Worm (Caenorhabditis elegans) whole organism, L1 larva: ENCODE results near the gene C04A11.2.

Experiments used
- ceh-90 ChIP-seq: sonication (generic microtip); optimal IDR thresholded peaks from 2 replicates; lab custom pipeline; 2016; ENCODE audit warnings: missing genetic modification characterization, missing compliant biosample characterization
- efl-1 ChIP-seq, 4 experiments: fragments of 150-350 bp; optimal IDR thresholded peaks in 3 of 4; peaks in 1 of 4; 1 replicate in 1 of 4; 2 replicates in 3 of 4; lab custom pipeline; 2014; ENCODE audit warnings: missing biosample characterization in 2 of 4, missing genetic modification characterization in 2 of 4, missing genetic modification reagents in 2 of 4
- grh-1 ChIP-seq: fragments of 200-800 bp; sonication (Bioruptor generic); IDR thresholded peaks from 2 replicates; pipeline ENCODE4 v1.3.6; 2022; ENCODE audit warnings: missing genetic modification reagents, missing genetic modification characterization, missing compliant biosample characterization
- lin-13 ChIP-seq: fragments of 150-350 bp; optimal IDR thresholded peaks from 2 replicates; lab custom pipeline; 2014; ENCODE audit warnings: missing biosample characterization, missing genetic modification reagents, missing genetic modification characterization
- lsy-2 ChIP-seq, 2 experiments: fragments of 150-350 bp; optimal IDR thresholded peaks; 2 replicates each; lab custom pipeline; 2014; ENCODE audit warnings: missing biosample characterization in 2 of 2, missing genetic modification characterization in 2 of 2
- nhr-12 ChIP-seq: sonication (generic microtip); optimal IDR thresholded peaks from 2 replicates; lab custom pipeline; 2017; ENCODE audit warnings: missing biosample characterization, missing genetic modification characterization
- nhr-237 ChIP-seq: fragments of 150-350 bp; optimal IDR thresholded peaks from 2 replicates; lab custom pipeline; 2014; ENCODE audit warnings: missing biosample characterization, missing genetic modification characterization
- nhr-76 ChIP-seq: sonication (generic microtip); optimal IDR thresholded peaks from 2 replicates; lab custom pipeline; 2017; ENCODE audit warnings: missing biosample characterization, missing genetic modification characterization
- nhr-77 ChIP-seq: fragments of 150-350 bp; optimal IDR thresholded peaks from 2 replicates; lab custom pipeline; 2014; ENCODE audit warnings: missing biosample characterization, missing genetic modification characterization
- rnt-1 ChIP-seq: sonication (generic microtip); optimal IDR thresholded peaks from 2 replicates; lab custom pipeline; 2016; ENCODE audit warnings: mild to moderate bottlenecking, missing genetic modification characterization, moderate library complexity, missing compliant biosample characterization
- snpc-4 ChIP-seq: fragments of 150-350 bp; optimal IDR thresholded peaks from 2 replicates; lab custom pipeline; 2014; ENCODE audit warnings: missing biosample characterization, missing genetic modification characterization
- unc-62 ChIP-seq: fragments of 150-350 bp; optimal IDR thresholded peaks from 2 replicates; lab custom pipeline; 2014; ENCODE audit warnings: missing biosample characterization, missing genetic modification reagents, missing genetic modification characterization
- unc-86 ChIP-seq: sonication (generic microtip); optimal IDR thresholded peaks from 2 replicates; lab custom pipeline; 2016; ENCODE audit warnings: missing genetic modification characterization, missing compliant biosample characterization
- xbp-1 ChIP-seq: sonication (generic microtip); optimal IDR thresholded peaks from 2 replicates; lab custom pipeline; 2016; ENCODE audit warnings: missing genetic modification characterization, missing compliant biosample characterization

- no peak for TF ChIP-seq ceh-90 (tag; lab: Kevin White, UChicago)
- no peak for TF ChIP-seq unc-62 (GFP tag; lab: Kevin White, UChicago)
- TF ChIP-seq efl-1 (optimal IDR thresholded peaks at IDR 0.05; lab: Kevin White, UChicago), result no peak
- TF ChIP-seq efl-1 (GFP tag; optimal IDR thresholded peaks at IDR 0.05 in 1 of 2; lab: Kevin White, UChicago), result no peak
- TF ChIP-seq rnt-1 (tag; lab: Kevin White, UChicago), result no peak
- TF ChIP-seq nhr-237, result no peak
- no peak for TF ChIP-seq nhr-76 (tag; lab: Kevin White, UChicago)
- TF ChIP-seq nhr-12 (tag; lab: Kevin White, UChicago), result no peak
- TF ChIP-seq lsy-2 (tag; optimal IDR thresholded peaks at IDR 0.05; lab: Kevin White, UChicago), result no peak
- no peak for TF ChIP-seq unc-86 (tag; lab: Kevin White, UChicago)
- TF ChIP-seq lin-13 (GFP tag; lab: Kevin White, UChicago), result no peak
- no peak for TF ChIP-seq xbp-1 (tag; lab: Kevin White, UChicago)
- TF ChIP-seq grh-1 (GFP tag; lab: Robert Waterston, UW), result no peak
- TF ChIP-seq nhr-77 (tag; lab: Kevin White, UChicago), result no peak
- TF ChIP-seq snpc-4 (tag; lab: Kevin White, UChicago), result no peak
Measured at ce11 chrX:13639577-13639976, 29.1 kb downstream of the C04A11.2 start, which contains the start of gene twk-20.
